Worm (Caenorhabditis elegans) whole organism, young adult: Measurements from ENCODE around the gene Y97E10AR.3.

Experiments
- C06A6.2 ChIP-seq: fragments of 200-800 bp; sonication (Bioruptor generic); conservative IDR thresholded peaks from 2 replicates; pipeline ENCODE4 v1.3.6; 2022; ENCODE audit warnings: missing genetic modification characterization, missing compliant biosample characterization
- F10E7.11 ChIP-seq: sonication (generic microtip); optimal IDR thresholded peaks from 2 replicates; lab custom pipeline; 2017; ENCODE audit warnings: mild to moderate bottlenecking, missing genetic modification characterization, moderate library complexity, missing compliant biosample characterization
- F33H1.4 ChIP-seq: fragments of 200-800 bp; sonication (Bioruptor generic); IDR thresholded peaks from 2 replicates; pipeline ENCODE4 v1.3.6; 2022; ENCODE audit warnings: missing genetic modification reagents, missing genetic modification characterization, missing compliant biosample characterization
- F39B2.1 ChIP-seq: fragments of 200-800 bp; sonication (Bioruptor generic); IDR thresholded peaks from 2 replicates; pipeline ENCODE4 v1.3.6; 2022; ENCODE audit warnings: missing genetic modification reagents, missing genetic modification characterization, missing compliant biosample characterization
- F49E8.2 ChIP-seq: sonication (generic microtip); optimal IDR thresholded peaks from 3 replicates; lab custom pipeline; 2017; ENCODE audit warnings: missing genetic modification characterization, mild to moderate bottlenecking, missing compliant biosample characterization, antibody characterized with exemption, moderate library complexity; ENCODE audit not compliant: insufficient read depth
- F52B5.7 ChIP-seq: sonication (generic microtip); optimal IDR thresholded peaks from 2 replicates; lab custom pipeline; 2016; ENCODE audit warnings: mild to moderate bottlenecking, missing genetic modification characterization, missing compliant biosample characterization
- T07F8.4 ChIP-seq: sonication (generic microtip); optimal IDR thresholded peaks from 2 replicates; lab custom pipeline; 2016; ENCODE audit warnings: mild to moderate bottlenecking, missing genetic modification characterization, moderate library complexity, missing compliant biosample characterization
- Y53F4B.3 ChIP-seq: fragments of 200-800 bp; sonication (Bioruptor generic); IDR thresholded peaks from 2 replicates; pipeline ENCODE4 v1.3.6; 2022; ENCODE audit warnings: missing genetic modification reagents, missing genetic modification characterization, missing compliant biosample characterization
- atf-7 ChIP-seq: sonication (generic microtip); optimal IDR thresholded peaks from 2 replicates; lab custom pipeline; 2017; ENCODE audit warnings: mild to moderate bottlenecking, missing genetic modification characterization, missing compliant biosample characterization
- attf-5 ChIP-seq: fragments of 200-800 bp; sonication (Bioruptor generic); optimal IDR thresholded peaks from 2 replicates; lab custom pipeline; 2018; ENCODE audit warnings: mild to moderate bottlenecking, missing genetic modification characterization, missing compliant biosample characterization
- bed-1 ChIP-seq: fragments of 200-800 bp; sonication (Bioruptor generic); IDR thresholded peaks from 2 replicates; pipeline ENCODE4 v1.3.6; 2022; ENCODE audit warnings: missing genetic modification reagents, missing genetic modification characterization, missing compliant biosample characterization
- cebp-1 ChIP-seq, 2 experiments: fragments of 200-800 bp in 1 of 2; sonication (Bioruptor generic) in 1 of 2; sonication (generic microtip) in 1 of 2; IDR thresholded peaks in 1 of 2; optimal IDR thresholded peaks in 1 of 2; 2 replicates each; pipeline versions ENCODE4 v1.3.6 to Lab custom; 2017 to 2022; ENCODE audit warnings: missing compliant biosample characterization in 2 of 2, missing genetic modification characterization in 2 of 2, mild to moderate bottlenecking in 1 of 2, missing genetic modification reagents in 1 of 2, moderate library complexity in 1 of 2
- ceh-27 ChIP-seq: fragments of 200-800 bp; sonication (Bioruptor generic); optimal IDR thresholded peaks from 2 replicates; lab custom pipeline; 2018; ENCODE audit warnings: mild to moderate bottlenecking, missing genetic modification characterization, moderate library complexity, missing compliant biosample characterization
- ceh-58 ChIP-seq: fragments of 200-800 bp; sonication (Bioruptor generic); IDR thresholded peaks from 2 replicates; pipeline ENCODE4 v1.3.6; 2022; ENCODE audit warnings: missing genetic modification characterization, missing compliant biosample characterization
- ceh-79 ChIP-seq: sonication (generic microtip); optimal IDR thresholded peaks from 2 replicates; lab custom pipeline; 2017; ENCODE audit warnings: mild to moderate bottlenecking, missing genetic modification characterization, missing compliant biosample characterization
- chd-7 ChIP-seq: sonication (generic microtip); optimal IDR thresholded peaks from 2 replicates; lab custom pipeline; 2016; ENCODE audit warnings: mild to moderate bottlenecking, missing genetic modification characterization, moderate library complexity, missing compliant biosample characterization
- dox-1 ChIP-seq: fragments of 200-800 bp; sonication (Bioruptor generic); IDR thresholded peaks from 2 replicates; pipeline ENCODE4 v1.3.6; 2022; ENCODE audit warnings: missing genetic modification reagents, missing genetic modification characterization, missing compliant biosample characterization
- efl-1 ChIP-seq: fragments of 150-350 bp; optimal IDR thresholded peaks from 2 replicates; lab custom pipeline; 2014; ENCODE audit warnings: missing biosample characterization, missing genetic modification reagents, missing genetic modification characterization
- ets-4 ChIP-seq: fragments of 200-800 bp; sonication (Bioruptor generic); optimal IDR thresholded peaks from 2 replicates; lab custom pipeline; 2018; ENCODE audit warnings: mild to moderate bottlenecking, missing genetic modification characterization, missing compliant biosample characterization
- him-1 ChIP-seq: sonication (generic microtip); optimal IDR thresholded peaks from 2 replicates; lab custom pipeline; 2016; ENCODE audit warnings: missing genotype, missing genetic modification reagents, missing genetic modification characterization, missing compliant biosample characterization
- hlh-26 ChIP-seq: fragments of 200-800 bp; sonication (Bioruptor generic); conservative IDR thresholded peaks from 2 replicates; pipeline ENCODE4 v1.3.6; 2022; ENCODE audit warnings: missing genetic modification reagents, missing genetic modification characterization, missing compliant biosample characterization
- hmg-1.2 ChIP-seq: fragments of 200-800 bp; sonication (Bioruptor generic); IDR thresholded peaks from 2 replicates; pipeline ENCODE4 v1.3.6; 2022; ENCODE audit warnings: missing genetic modification reagents, missing genetic modification characterization, missing compliant biosample characterization
- lin-54 ChIP-seq: fragments of 200-800 bp; sonication (Bioruptor generic); optimal IDR thresholded peaks from 2 replicates; lab custom pipeline; 2018; ENCODE audit warnings: mild to moderate bottlenecking, missing genetic modification characterization, missing compliant biosample characterization
- madf-6 ChIP-seq: fragments of 200-800 bp; sonication (Bioruptor generic); IDR thresholded peaks from 2 replicates; pipeline ENCODE4 v1.3.6; 2022; ENCODE audit warnings: missing genetic modification reagents, missing genetic modification characterization, missing compliant biosample characterization
- mcd-1 ChIP-seq: fragments of 200-800 bp; sonication (Bioruptor generic); IDR thresholded peaks from 2 replicates; pipeline ENCODE4 v1.3.6; 2022; ENCODE audit warnings: missing genetic modification reagents, missing genetic modification characterization, missing compliant biosample characterization
- nfya-2 ChIP-seq: fragments of 200-800 bp; sonication (Bioruptor generic); IDR thresholded peaks from 2 replicates; pipeline ENCODE4 v1.3.6; 2022; ENCODE audit warnings: missing genetic modification reagents, missing genetic modification characterization, missing compliant biosample characterization
- nhr-80 ChIP-seq: sonication (generic microtip); optimal IDR thresholded peaks from 2 replicates; lab custom pipeline; 2016; ENCODE audit warnings: missing genetic modification characterization, missing compliant biosample characterization
- rcor-1 ChIP-seq: fragments of 200-800 bp; sonication (Bioruptor generic); IDR thresholded peaks from 2 replicates; pipeline ENCODE4 v1.3.6; 2022; ENCODE audit warnings: missing genetic modification reagents, missing genetic modification characterization, missing compliant biosample characterization
- rec-8 ChIP-seq, 2 experiments: sonication (generic microtip); optimal IDR thresholded peaks; 2 replicates each; lab custom pipeline; 2016; ENCODE audit warnings: mild to moderate bottlenecking in 2 of 2, missing genetic modification characterization in 2 of 2, missing genetic modification reagents in 2 of 2, missing genotype in 2 of 2, missing biosample characterization in 1 of 2, missing compliant biosample characterization in 1 of 2, moderate library complexity in 1 of 2
- repo-1 ChIP-seq: sonication (generic microtip); optimal IDR thresholded peaks from 2 replicates; lab custom pipeline; 2017; ENCODE audit warnings: mild to moderate bottlenecking, missing genetic modification characterization, missing compliant biosample characterization
- rpc-1 ChIP-seq, 2 experiments: fragments of 150-350 bp in 1 of 2; sonication (generic microtip) in 1 of 2; optimal IDR thresholded peaks; 2 replicates each; lab custom pipeline; 2014 to 2018; ENCODE audit warnings: missing biosample characterization in 1 of 2, missing genetic modification characterization in 1 of 2, missing genetic modification reagents in 1 of 2, missing genotype in 1 of 2
- sea-2 ChIP-seq: fragments of 200-800 bp; sonication (Bioruptor generic); IDR thresholded peaks from 2 replicates; pipeline ENCODE4 v1.3.6; 2022; ENCODE audit warnings: missing genetic modification characterization, missing compliant biosample characterization
- snpc-4 ChIP-seq, 5 experiments: fragments of 150-350 bp in 1 of 5; sonication (generic microtip) in 4 of 5; optimal IDR thresholded peaks; 2 replicates each; lab custom pipeline; 2014 to 2018; ENCODE audit warnings: missing genetic modification characterization in 5 of 5, missing biosample characterization in 3 of 5, antibody characterized with exemption in 2 of 5, mild to moderate bottlenecking in 2 of 5, missing compliant biosample characterization in 2 of 5, missing genotype in 2 of 5, moderate library complexity in 2 of 5, missing genetic modification reagents in 1 of 5
- unc-130 ChIP-seq: sonication (generic microtip); optimal IDR thresholded peaks from 2 replicates; lab custom pipeline; 2016; ENCODE audit warnings: missing genetic modification reagents, missing genetic modification characterization, missing compliant biosample characterization
- unc-62 ChIP-seq: fragments of 150-350 bp; optimal IDR thresholded peaks from 2 replicates; lab custom pipeline; 2014; ENCODE audit warnings: missing biosample characterization, missing genetic modification reagents, missing genetic modification characterization
- ztf-18 ChIP-seq: sonication (generic microtip); optimal IDR thresholded peaks from 2 replicates; lab custom pipeline; 2016; ENCODE audit warnings: missing genotype, mild to moderate bottlenecking, missing genetic modification characterization, missing compliant biosample characterization
- ztf-6 ChIP-seq: fragments of 200-800 bp; sonication (Bioruptor generic); IDR thresholded peaks from 2 replicates; pipeline ENCODE4 v1.3.6; 2022; ENCODE audit warnings: missing genetic modification reagents, missing genetic modification characterization, missing compliant biosample characterization

Gene Y97E10AR.3

ce11 chrV:7978798-7979197 is 28.5 kb downstream of the Y97E10AR.3 start:
- no peak for TF ChIP-seq Y53F4B.3 (GFP tag; lab: Robert Waterston, UW)
- peak; percentile 44; the same call in 1 of the 2 replicates for TF ChIP-seq dox-1 (GFP tag; lab: Robert Waterston, UW)
- no peak for TF ChIP-seq C06A6.2 (GFP tag; lab: Robert Waterston, UW)
- TF ChIP-seq hmg-1.2 (GFP tag; lab: Robert Waterston, UW): peak; percentile 44; the same call in 1 of the 2 replicates
- no peak for TF ChIP-seq F10E7.11 (tag; lab: Kevin White, UChicago)
- no peak for TF ChIP-seq rcor-1 (GFP tag; lab: Robert Waterston, UW)
- no peak for TF ChIP-seq chd-7
- no peak for TF ChIP-seq ceh-58 (GFP tag; lab: Robert Waterston, UW)
- TF ChIP-seq efl-1 (GFP tag; lab: Kevin White, UChicago): no peak
- TF ChIP-seq ztf-18: no peak
- no peak for TF ChIP-seq snpc-4 (GFP tag; optimal IDR thresholded peaks at IDR 0.05; lab: Kevin White, UChicago)
- TF ChIP-seq snpc-4 (tag; optimal IDR thresholded peaks at IDR 0.05; lab: Kevin White, UChicago): peak in 2 of 4 experiments; percentile 14 to 22
- no peak for TF ChIP-seq lin-54 (GFP tag; lab: Kevin White, UChicago)
- peak; percentile 44 for TF ChIP-seq nhr-80 (tag; lab: Kevin White, UChicago)
- peak; percentile 62 for TF ChIP-seq attf-5 (GFP tag; lab: Kevin White, UChicago)
- no peak for TF ChIP-seq him-1 (tag; lab: Kevin White, UChicago)
- TF ChIP-seq repo-1 (tag; lab: Kevin White, UChicago): no peak
- TF ChIP-seq F39B2.1 (GFP tag; lab: Robert Waterston, UW): no peak
- TF ChIP-seq madf-6: no peak
- 0 out of 2 replicates have a peak, but pooled peaks have one; percentile 22 for TF ChIP-seq mcd-1 (GFP tag; lab: Robert Waterston, UW)
- TF ChIP-seq ztf-6 (GFP tag; lab: Robert Waterston, UW): no peak
- TF ChIP-seq rec-8 (tag; optimal IDR thresholded peaks at IDR 0.05; lab: Kevin White, UChicago): no peak
- TF ChIP-seq atf-7 (tag; lab: Kevin White, UChicago): no peak
- TF ChIP-seq bed-1 (GFP tag; lab: Robert Waterston, UW): no peak
- TF ChIP-seq hlh-26 (GFP tag; lab: Robert Waterston, UW): no peak
- no peak for TF ChIP-seq F33H1.4 (GFP tag; lab: Robert Waterston, UW)
- TF ChIP-seq sea-2: no peak
- no peak for TF ChIP-seq nfya-2 (GFP tag; lab: Robert Waterston, UW)
- TF ChIP-seq F49E8.2: no peak
- no peak for TF ChIP-seq cebp-1 (GFP tag; IDR thresholded peaks at IDR 0.05; lab: Robert Waterston, UW)
- peak; percentile 44 for TF ChIP-seq cebp-1 (tag; optimal IDR thresholded peaks at IDR 0.05; lab: Kevin White, UChicago)
- no peak for TF ChIP-seq T07F8.4 (tag; lab: Kevin White, UChicago)
- no peak for TF ChIP-seq ets-4 (GFP tag; lab: Kevin White, UChicago)
- no peak for TF ChIP-seq rpc-1 (optimal IDR thresholded peaks at IDR 0.05; lab: Kevin White, UChicago)
- no peak for TF ChIP-seq rpc-1 (tag; optimal IDR thresholded peaks at IDR 0.05; lab: Kevin White, UChicago)
- no peak for TF ChIP-seq unc-130
- TF ChIP-seq ceh-27: peak; percentile 49
- no peak for TF ChIP-seq ceh-79 (tag; lab: Kevin White, UChicago)
- no peak for TF ChIP-seq unc-62
- no peak for TF ChIP-seq F52B5.7
